Fruit fly (Drosophila melanogaster) whole organism, embryonic: ENCODE measurements around the gene CG3104.

Experiments
- Ada2b ChIP-seq: fragments of 200-800 bp; sonication (Bioruptor generic); IDR thresholded peaks from 2 replicates; pipeline ENCODE4 v1.3.6; 2022; ENCODE audit warnings: missing biosample characterization, missing genetic modification characterization
- Adf1 ChIP-seq: fragments of 200-800 bp; sonication (Bioruptor generic); IDR thresholded peaks from 2 replicates; pipeline ENCODE4 v1.3.6; 2022; ENCODE audit warnings: missing biosample characterization, missing genetic modification characterization
- Atf3 ChIP-seq: fragments of 200-800 bp; sonication (Bioruptor generic); optimal IDR thresholded peaks from 3 replicates; lab custom pipeline; 2016; ENCODE audit warnings: missing biosample characterization, missing genetic modification characterization
- CG10267 ChIP-seq: fragments of 200-800 bp; sonication (Bioruptor generic); optimal IDR thresholded peaks from 2 replicates; lab custom pipeline; 2018; ENCODE audit warnings: missing biosample characterization, mild to moderate bottlenecking, missing genetic modification characterization, moderate library complexity
- CG10431 ChIP-seq: fragments of 200-800 bp; sonication (Bioruptor generic); optimal IDR thresholded peaks from 3 replicates; lab custom pipeline; 2018; ENCODE audit warnings: missing biosample characterization, mild to moderate bottlenecking, missing genetic modification characterization
- CG12071 ChIP-seq: fragments of 200-800 bp; sonication (Bioruptor generic); optimal IDR thresholded peaks from 3 replicates; lab custom pipeline; 2018; ENCODE audit warnings: missing biosample characterization, mild to moderate bottlenecking, missing genetic modification characterization
- CG12219 ChIP-seq: fragments of 200-800 bp; sonication (Bioruptor generic); optimal IDR thresholded peaks from 3 replicates; lab custom pipeline; 2018; ENCODE audit warnings: missing biosample characterization, mild to moderate bottlenecking, missing genetic modification characterization
- CG14014 ChIP-seq: fragments of 200-800 bp; sonication (Bioruptor generic); IDR thresholded peaks from 2 replicates; pipeline ENCODE4 v1.3.6; 2022; ENCODE audit warnings: missing biosample characterization, missing genetic modification characterization
- CG1832 ChIP-seq: fragments of 200-800 bp; sonication (Bioruptor generic); optimal IDR thresholded peaks from 2 replicates; lab custom pipeline; 2017; ENCODE audit warnings: missing biosample characterization, mild to moderate bottlenecking, missing genetic modification characterization, inconsistent platforms
- CG18599 ChIP-seq: fragments of 200-800 bp; sonication (Bioruptor generic); optimal IDR thresholded peaks from 3 replicates; lab custom pipeline; 2017; ENCODE audit warnings: missing biosample characterization, missing genetic modification characterization, mild to moderate bottlenecking, moderate library complexity, missing genetic modification reagents
- CG4282 ChIP-seq: fragments of 200-800 bp; sonication (Bioruptor generic); optimal IDR thresholded peaks from 2 replicates; lab custom pipeline; 2016; ENCODE audit warnings: missing biosample characterization, missing genetic modification characterization
- CG4328 ChIP-seq: fragments of 200-800 bp; sonication (Bioruptor generic); optimal IDR thresholded peaks from 3 replicates; lab custom pipeline; 2017; ENCODE audit warnings: missing biosample characterization, missing genetic modification reagents, missing genetic modification characterization
- CG4360 ChIP-seq: fragments of 200-800 bp; sonication (Bioruptor generic); IDR thresholded peaks from 2 replicates; pipeline ENCODE4 v1.3.6; 2022; ENCODE audit warnings: missing biosample characterization, missing genetic modification characterization
- CG5180 ChIP-seq: fragments of 200-800 bp; sonication (Bioruptor generic); optimal IDR thresholded peaks from 3 replicates; lab custom pipeline; 2017; ENCODE audit warnings: missing biosample characterization, missing genetic modification characterization, mild to moderate bottlenecking, moderate library complexity, missing genetic modification reagents
- CG6654 ChIP-seq: fragments of 200-800 bp; sonication (Bioruptor generic); optimal IDR thresholded peaks from 2 replicates; lab custom pipeline; 2017; ENCODE audit warnings: missing biosample characterization, mild to moderate bottlenecking, missing genetic modification characterization
- CHES-1-like ChIP-seq: fragments of 200-800 bp; sonication (Bioruptor generic); optimal IDR thresholded peaks from 2 replicates; lab custom pipeline; 2016; ENCODE audit warnings: missing biosample characterization, missing genetic modification characterization
- Camta ChIP-seq: fragments of 200-800 bp; sonication (Bioruptor generic); optimal IDR thresholded peaks from 2 replicates; lab custom pipeline; 2016; ENCODE audit warnings: missing biosample characterization, missing genetic modification characterization
- Dbx ChIP-seq: fragments of 200-800 bp; sonication (Bioruptor generic); IDR thresholded peaks from 3 replicates; pipeline ENCODE4 v1.3.6; 2022; ENCODE audit warnings: missing biosample characterization, missing genetic modification characterization
- Deaf1 ChIP-seq: fragments of 200-800 bp; optimal IDR thresholded peaks from 3 replicates; lab custom pipeline; 2019; ENCODE audit warnings: missing biosample characterization, mild to moderate bottlenecking, missing genetic modification characterization, moderate library complexity
- Dll ChIP-seq: fragments of 200-800 bp; sonication (Bioruptor generic); IDR thresholded peaks from 4 replicates; pipeline ENCODE4 v1.3.6; 2022; ENCODE audit warnings: missing biosample characterization, missing genetic modification characterization; ENCODE audit not compliant: partially characterized antibody
- Doc3 ChIP-seq: fragments of 200-800 bp; sonication (Bioruptor generic); IDR thresholded peaks from 3 replicates; pipeline ENCODE4 v1.3.6; 2022; ENCODE audit warnings: missing biosample characterization, missing genetic modification characterization; ENCODE audit not compliant: partially characterized antibody
- E2f1 ChIP-seq: fragments of 200-800 bp; sonication (Bioruptor generic); IDR thresholded peaks from 2 replicates; pipeline ENCODE4 v1.3.6; 2022; ENCODE audit warnings: missing biosample characterization, missing genetic modification characterization
- Ets65A ChIP-seq: fragments of 200-800 bp; sonication (Bioruptor generic); peaks from one replicate; lab custom pipeline; 2016; ENCODE audit warnings: missing biosample characterization, missing genetic modification characterization
- HLHmδ ChIP-seq: fragments of 200-800 bp; sonication (Bioruptor generic); optimal IDR thresholded peaks from 2 replicates; lab custom pipeline; 2018; ENCODE audit warnings: missing biosample characterization, mild to moderate bottlenecking, missing genetic modification characterization, moderate library complexity
- Med ChIP-seq: fragments of 200-800 bp; sonication (Bioruptor generic); peaks from one replicate; lab custom pipeline; 2016; ENCODE audit warnings: missing biosample characterization, missing genetic modification characterization, mild to moderate bottlenecking, inconsistent platforms, moderate library complexity
- NFAT ChIP-seq: fragments of 200-800 bp; sonication (Bioruptor generic); IDR thresholded peaks from 2 replicates; pipeline ENCODE4 v1.3.6; 2022; ENCODE audit warnings: missing biosample characterization, missing genetic modification characterization
- PHDP ChIP-seq: fragments of 200-800 bp; sonication (Bioruptor generic); optimal IDR thresholded peaks from 3 replicates; lab custom pipeline; 2018; ENCODE audit warnings: missing biosample characterization, mild to moderate bottlenecking, missing genetic modification characterization, moderate library complexity
- Ssrp ChIP-seq: fragments of 200-800 bp; sonication (Bioruptor generic); optimal IDR thresholded peaks from 2 replicates; lab custom pipeline; 2018; ENCODE audit warnings: missing biosample characterization, mild to moderate bottlenecking, missing genetic modification characterization, moderate library complexity
- Xrp1 ChIP-seq: fragments of 200-800 bp; sonication (Bioruptor generic); IDR thresholded peaks from 2 replicates; pipeline ENCODE4 v1.3.6; 2022; ENCODE audit warnings: missing biosample characterization, missing genetic modification characterization
- cad ChIP-seq: fragments of >200 bp; optimal IDR thresholded peaks from 2 replicates; lab custom pipeline; 2017; ENCODE audit warnings: missing biosample characterization, missing genetic modification characterization
- caup ChIP-seq: fragments of 200-800 bp; sonication (Bioruptor generic); optimal IDR thresholded peaks from 3 replicates; lab custom pipeline; 2017; ENCODE audit warnings: missing biosample characterization, mild to moderate bottlenecking, missing genetic modification characterization, moderate library complexity; ENCODE audit not compliant: severe bottlenecking
- chn ChIP-seq: fragments of 200-800 bp; sonication (Bioruptor generic); optimal IDR thresholded peaks from 2 replicates; lab custom pipeline; 2016; ENCODE audit warnings: missing biosample characterization, missing genetic modification characterization
- da ChIP-seq: fragments of 200-800 bp; sonication (Bioruptor generic); optimal IDR thresholded peaks from 2 replicates; lab custom pipeline; 2016; ENCODE audit warnings: missing biosample characterization, missing genetic modification characterization
- dati ChIP-seq: fragments of 200-800 bp; sonication (Bioruptor generic); IDR thresholded peaks from 2 replicates; pipeline ENCODE4 v1.3.6; 2022; ENCODE audit warnings: missing biosample characterization, missing genetic modification characterization
- gce ChIP-seq: fragments of 200-800 bp; sonication (Bioruptor generic); IDR thresholded peaks from 3 replicates; pipeline ENCODE4 v1.3.6; 2022; ENCODE audit warnings: missing biosample characterization, missing genetic modification characterization
- grau ChIP-seq: fragments of 200-800 bp; optimal IDR thresholded peaks from 3 replicates; lab custom pipeline; 2019; ENCODE audit warnings: missing biosample characterization, mild to moderate bottlenecking, missing genetic modification characterization, moderate library complexity
- gt ChIP-seq: fragments of 200-800 bp; sonication (Bioruptor generic); IDR thresholded peaks from 2 replicates; pipeline ENCODE4 v1.3.6; 2022; ENCODE audit warnings: missing biosample characterization, missing genetic modification characterization
- hkb ChIP-seq, 2 experiments: fragments of 200-800 bp in 1 of 2; fragments of >200 bp in 1 of 2; sonication (Bioruptor generic) in 1 of 2; IDR thresholded peaks in 1 of 2; optimal IDR thresholded peaks in 1 of 2; 2 replicates each; pipeline versions ENCODE4 v1.3.6 to Lab custom; 2017 to 2022; ENCODE audit warnings: missing biosample characterization in 1 of 2, missing genetic modification characterization in 1 of 2
- jumu ChIP-seq: fragments of 200-800 bp; sonication (Bioruptor generic); optimal IDR thresholded peaks from 3 replicates; lab custom pipeline; 2016; ENCODE audit warnings: missing biosample characterization, missing genetic modification characterization
- kni ChIP-seq: fragments of 200-800 bp; sonication (Bioruptor generic); optimal IDR thresholded peaks from 3 replicates; lab custom pipeline; 2017; ENCODE audit warnings: mild to moderate bottlenecking, missing biosample characterization, missing genetic modification reagents, missing genetic modification characterization
- lola ChIP-seq, 3 experiments: fragments of >200 bp in 2 of 3; fragments of 200-800 bp in 1 of 3; sonication (Bioruptor generic) in 1 of 3; optimal IDR thresholded peaks; 2 replicates each; lab custom pipeline; 2017 to 2019; ENCODE audit warnings: missing biosample characterization in 3 of 3, missing genetic modification characterization in 3 of 3, mild to moderate bottlenecking in 1 of 3, moderate library complexity in 1 of 3
- mirr ChIP-seq: fragments of 200-800 bp; sonication (Bioruptor generic); optimal IDR thresholded peaks from 3 replicates; lab custom pipeline; 2018; ENCODE audit warnings: missing biosample characterization, mild to moderate bottlenecking, missing genetic modification characterization
- pnt ChIP-seq: fragments of 200-800 bp; sonication (Bioruptor generic); optimal IDR thresholded peaks from 3 replicates; lab custom pipeline; 2016; ENCODE audit warnings: missing biosample characterization, missing genetic modification characterization
- sd ChIP-seq: fragments of 200-800 bp; sonication (Bioruptor generic); optimal IDR thresholded peaks from 3 replicates; lab custom pipeline; 2018; ENCODE audit warnings: missing biosample characterization, mild to moderate bottlenecking, missing genetic modification characterization, moderate library complexity
- sens ChIP-seq: fragments of 200-800 bp; sonication (Bioruptor generic); peaks from one replicate; lab custom pipeline; 2016; ENCODE audit warnings: missing biosample characterization, missing genetic modification characterization
- seq ChIP-seq: fragments of 200-800 bp; sonication (Bioruptor generic); IDR thresholded peaks from 2 replicates; pipeline ENCODE4 v1.3.6; 2022; ENCODE audit warnings: missing biosample characterization, missing genetic modification characterization
- sob ChIP-seq: fragments of 200-800 bp; sonication (Bioruptor generic); IDR thresholded peaks from 2 replicates; pipeline ENCODE4 v1.3.6; 2022; ENCODE audit warnings: missing biosample characterization, missing genetic modification characterization
- vvl ChIP-seq: fragments of 200-800 bp; sonication (Bioruptor generic); IDR thresholded peaks from 2 replicates; pipeline ENCODE4 v1.3.6; 2022; ENCODE audit warnings: missing biosample characterization, missing genetic modification characterization
- wek ChIP-seq: fragments of 200-800 bp; sonication (Bioruptor generic); optimal IDR thresholded peaks from 3 replicates; lab custom pipeline; 2018; ENCODE audit warnings: missing biosample characterization, mild to moderate bottlenecking, missing genetic modification characterization, moderate library complexity

Gene CG3104

dm6 chr2L:2861140-2861884 is 5.7 kb upstream of the CG3104 start (continued):
- no peak for TF ChIP-seq pnt (GFP tag; lab: Kevin White, UChicago)
- TF ChIP-seq sens (GFP tag; lab: Kevin White, UChicago): peak; percentile 71
- no peak for TF ChIP-seq E2f1
- TF ChIP-seq Xrp1 (GFP tag; lab: Robert Waterston, UW): peak; percentile 39; the same call in 1 of the 2 replicates
- no peak for TF ChIP-seq Atf3
- TF ChIP-seq grau (tag; lab: Kevin White, UChicago): no peak
- TF ChIP-seq CG5180 (GFP tag; lab: Kevin White, UChicago): peak; percentile 24
- no peak for TF ChIP-seq Ets65A (GFP tag; lab: Kevin White, UChicago)
- TF ChIP-seq NFAT: no peak
- peak; percentile 5 for TF ChIP-seq PHDP (tag; lab: Kevin White, UChicago)
- TF ChIP-seq jumu (GFP tag; lab: Kevin White, UChicago): no peak
- peak; percentile 4 for TF ChIP-seq CG12219 (GFP tag; lab: Kevin White, UChicago)
- no peak for TF ChIP-seq Ada2b (GFP tag; lab: Robert Waterston, UW)
- TF ChIP-seq Dbx: peak; percentile 7; the same call in 1 of the 3 replicates
- TF ChIP-seq cad: no peak
- peak; percentile 54 for TF ChIP-seq wek (GFP tag; lab: Kevin White, UChicago)
- no peak for TF ChIP-seq da
- no peak for TF ChIP-seq CG10267 (tag; lab: Kevin White, UChicago)
- no peak for TF ChIP-seq dati (GFP tag; lab: Robert Waterston, UW)
- peak; percentile 25; the same call in 1 of the 2 replicates for TF ChIP-seq seq
- no peak for TF ChIP-seq Ssrp
- TF ChIP-seq Deaf1 (tag; lab: Kevin White, UChicago): no peak
- no peak for TF ChIP-seq CG4360 (GFP tag; lab: Robert Waterston, UW)
- peak; percentile 11; the same call in 1 of the 3 replicates for TF ChIP-seq gce (GFP tag; lab: Robert Waterston, UW)
- peak; percentile 63 for TF ChIP-seq HLHmδ (GFP tag; lab: Kevin White, UChicago)
- no peak for TF ChIP-seq CG1832 (GFP tag; lab: Kevin White, UChicago)
- no peak for TF ChIP-seq CG6654 (GFP tag; lab: Kevin White, UChicago)
- peak; percentile 34 for TF ChIP-seq CG4328
- TF ChIP-seq Dll (GFP tag; lab: Robert Waterston, UW): peak; percentile 36; the same call in 1 of the 4 replicates
- peak; percentile 18; the same call in 1 of the 2 replicates for TF ChIP-seq Adf1 (GFP tag; lab: Robert Waterston, UW)
- peak; percentile 25 for TF ChIP-seq CG18599 (GFP tag; lab: Kevin White, UChicago)
- no peak for TF ChIP-seq Doc3
- peak; percentile 43; the same call in 1 of the 2 replicates for TF ChIP-seq vvl (GFP tag; lab: Robert Waterston, UW)
- TF ChIP-seq CG14014 (GFP tag; lab: Robert Waterston, UW): peak; percentile 28; the same call in 1 of the 2 replicates
- peak; percentile 52 for TF ChIP-seq mirr
- peak; percentile 20 for TF ChIP-seq caup (GFP tag; lab: Kevin White, UChicago)
- TF ChIP-seq sd (tag; lab: Kevin White, UChicago): peak; percentile 15
- no peak for TF ChIP-seq lola (GFP tag; optimal IDR thresholded peaks at IDR 0.05; lab: Kevin White, UChicago)
- peak; percentile 57 for TF ChIP-seq sob (GFP tag; lab: Robert Waterston, UW)
- TF ChIP-seq CHES-1-like: no peak
- no peak for TF ChIP-seq gt (GFP tag; lab: Robert Waterston, UW)
- TF ChIP-seq Med (GFP tag; lab: Kevin White, UChicago): peak; percentile 81
- no peak for TF ChIP-seq Camta
- TF ChIP-seq hkb (optimal IDR thresholded peaks at IDR 0.05; lab: Kevin White, UChicago): no peak
- TF ChIP-seq hkb (GFP tag; IDR thresholded peaks at IDR 0.05; lab: Robert Waterston, UW): peak; percentile 16; the same call in 1 of the 2 replicates
- no peak for TF ChIP-seq CG4282 (GFP tag; lab: Kevin White, UChicago)
- no peak for TF ChIP-seq chn (GFP tag; lab: Kevin White, UChicago)
- peak; percentile 50 for TF ChIP-seq CG10431 (GFP tag; lab: Kevin White, UChicago)
- peak; percentile 50 for TF ChIP-seq CG12071 (GFP tag; lab: Kevin White, UChicago)
- peak; percentile 96 for TF ChIP-seq kni (GFP tag; lab: Kevin White, UChicago)
